Fruit fly (Drosophila melanogaster) whole organism, wandering third instar larva: ENCODE measurements around the gene gro.

Source experiments
- Abd-B ChIP-seq: fragments of >200 bp; optimal IDR thresholded peaks from 2 replicates; lab custom pipeline; 2017; ENCODE audit warnings: missing biosample characterization, missing genetic modification characterization
- CG32264 ChIP-seq: fragments of 200-800 bp; sonication (Bioruptor generic); optimal IDR thresholded peaks from 2 replicates; lab custom pipeline; 2016; ENCODE audit warnings: missing biosample characterization, missing genetic modification characterization
- CG9705 ChIP-seq: fragments of 200-800 bp; sonication (Bioruptor generic); optimal IDR thresholded peaks from 2 replicates; lab custom pipeline; 2018; ENCODE audit warnings: missing biosample characterization, mild to moderate bottlenecking, missing genetic modification characterization
- CrebA ChIP-seq: fragments of 200-800 bp; sonication (Bioruptor generic); optimal IDR thresholded peaks from 2 replicates; lab custom pipeline; 2016; ENCODE audit warnings: missing biosample characterization, mild to moderate bottlenecking, missing genetic modification characterization, borderline replicate concordance
- Dfd ChIP-seq: fragments of >200 bp; optimal IDR thresholded peaks from 2 replicates; lab custom pipeline; 2017; ENCODE audit warnings: missing biosample characterization, missing genetic modification characterization
- Dif ChIP-seq: fragments of 200-275, 200-300 bp; sonication (Bioruptor generic); optimal IDR thresholded peaks from 2 replicates; lab custom pipeline; 2018; ENCODE audit warnings: missing biosample characterization, missing genetic modification characterization; ENCODE audit not compliant: partially characterized antibody
- GATAd ChIP-seq: sonication (Bioruptor generic); optimal IDR thresholded peaks from 2 replicates; lab custom pipeline; 2016; ENCODE audit warnings: missing biosample characterization, missing genetic modification characterization
- HLH106 ChIP-seq: fragments of 200-800 bp; optimal IDR thresholded peaks from 3 replicates; lab custom pipeline; 2019; ENCODE audit warnings: missing biosample characterization, mild to moderate bottlenecking, missing genetic modification characterization, moderate library complexity
- Hnf4 ChIP-seq: fragments of 200-800 bp; sonication (Bioruptor generic); optimal IDR thresholded peaks from 2 replicates; lab custom pipeline; 2016; ENCODE audit warnings: missing biosample characterization, mild to moderate bottlenecking, missing genetic modification characterization
- Hr78 ChIP-seq: fragments of >200 bp; optimal IDR thresholded peaks from 2 replicates; lab custom pipeline; 2017; ENCODE audit warnings: missing biosample characterization, missing genetic modification characterization
- Hr83 ChIP-seq: fragments of 200-300 bp; sonication (Bioruptor generic); optimal IDR thresholded peaks from 2 replicates; lab custom pipeline; 2016; ENCODE audit warnings: missing biosample characterization, mild to moderate bottlenecking, missing genetic modification characterization, moderate library complexity; ENCODE audit not compliant: poor library complexity, severe bottlenecking
- Jra ChIP-seq: sonication (Bioruptor generic); optimal IDR thresholded peaks from 2 replicates; lab custom pipeline; 2016; ENCODE audit warnings: missing biosample characterization, missing genetic modification characterization
- Mio ChIP-seq: sonication (Bioruptor generic); optimal IDR thresholded peaks from 2 replicates; lab custom pipeline; 2016; ENCODE audit warnings: missing biosample characterization, missing genetic modification characterization
- Myc ChIP-seq: fragments of >200 bp; optimal IDR thresholded peaks from 2 replicates; lab custom pipeline; 2017
- N ChIP-seq: fragments of >200 bp; optimal IDR thresholded peaks from 2 replicates; lab custom pipeline; 2018; ENCODE audit warnings: missing biosample characterization, missing external identifiers, missing genetic modification characterization
- OdsH ChIP-seq: fragments of 200-800 bp; sonication (Bioruptor generic); optimal IDR thresholded peaks from 2 replicates; lab custom pipeline; 2016; ENCODE audit warnings: missing biosample characterization, mild to moderate bottlenecking, missing genetic modification characterization
- Rel ChIP-seq, 2 experiments: fragments of 200-800 bp; sonication (Bioruptor generic) in 1 of 2; optimal IDR thresholded peaks; 2 replicates in 1 of 2; 3 replicates in 1 of 2; lab custom pipeline; 2016 to 2019; ENCODE audit warnings: mild to moderate bottlenecking in 2 of 2, missing biosample characterization in 2 of 2, missing genetic modification characterization in 2 of 2, moderate library complexity in 1 of 2
- Sp1 ChIP-seq: fragments of 200-800 bp; sonication (Bioruptor generic); optimal IDR thresholded peaks from 3 replicates; lab custom pipeline; 2019; ENCODE audit warnings: missing biosample characterization, mild to moderate bottlenecking, missing genetic modification characterization, moderate library complexity
- Vsx2 ChIP-seq: fragments of 200-300, 225-300 bp; sonication (Bioruptor generic); optimal IDR thresholded peaks from 2 replicates; lab custom pipeline; 2018; ENCODE audit warnings: missing biosample characterization, missing genetic modification characterization; ENCODE audit not compliant: partially characterized antibody
- br ChIP-seq: fragments of 200-800 bp; sonication (Bioruptor generic); optimal IDR thresholded peaks from 2 replicates; lab custom pipeline; 2016; ENCODE audit warnings: missing biosample characterization, missing genetic modification characterization
- brk ChIP-seq: fragments of 200-800 bp; sonication (Bioruptor generic); optimal IDR thresholded peaks from 2 replicates; lab custom pipeline; 2016; ENCODE audit warnings: missing biosample characterization, mild to moderate bottlenecking, missing genetic modification characterization
- dl ChIP-seq, 2 experiments: fragments of 175-275, 200-275 bp in 1 of 2; fragments of 200-275 bp in 1 of 2; sonication (Bioruptor generic); optimal IDR thresholded peaks; lab custom pipeline; 2018; ENCODE audit warnings: mild to moderate bottlenecking in 2 of 2, missing biosample characterization in 2 of 2, missing genetic modification characterization in 2 of 2, moderate library complexity in 2 of 2; ENCODE audit not compliant: partially characterized antibody in 2 of 2, insufficient read depth in 1 of 2
- dmrt93B ChIP-seq: fragments of 200-800 bp; sonication (Bioruptor generic); optimal IDR thresholded peaks from 2 replicates; lab custom pipeline; 2018; ENCODE audit warnings: missing biosample characterization, mild to moderate bottlenecking, missing genetic modification characterization
- dsf ChIP-seq: sonication (Bioruptor generic); optimal IDR thresholded peaks from 2 replicates; lab custom pipeline; 2016; ENCODE audit warnings: missing biosample characterization, missing genetic modification characterization, borderline replicate concordance
- ey ChIP-seq: fragments of 200-800 bp; sonication (Bioruptor generic); optimal IDR thresholded peaks from 2 replicates; lab custom pipeline; 2016; ENCODE audit warnings: missing biosample characterization, missing genetic modification characterization
- foxo ChIP-seq, 2 experiments: fragments of 200-800 bp; sonication (Bioruptor generic); optimal IDR thresholded peaks; 2 replicates in 1 of 2; 3 replicates in 1 of 2; lab custom pipeline; 2016 to 2017; ENCODE audit warnings: missing biosample characterization in 2 of 2, missing genetic modification characterization in 2 of 2
- fru ChIP-seq: fragments of 200-800 bp; sonication (Bioruptor generic); optimal IDR thresholded peaks from 3 replicates; lab custom pipeline; 2016; ENCODE audit warnings: missing biosample characterization, mild to moderate bottlenecking, missing genetic modification characterization
- h ChIP-seq: fragments of 200-800 bp; sonication (Bioruptor generic); optimal IDR thresholded peaks from 3 replicates; lab custom pipeline; 2016; ENCODE audit warnings: missing biosample characterization, mild to moderate bottlenecking, missing genetic modification characterization
- jim ChIP-seq: fragments of 175-275, 200-325 bp; sonication (Bioruptor generic); optimal IDR thresholded peaks from 2 replicates; lab custom pipeline; 2016; ENCODE audit warnings: missing biosample characterization, mild to moderate bottlenecking, missing genetic modification characterization
- lola ChIP-seq: fragments of >200 bp; optimal IDR thresholded peaks from 2 replicates; lab custom pipeline; 2017; ENCODE audit warnings: missing biosample characterization, missing genetic modification characterization
- pan ChIP-seq: fragments of >200 bp; optimal IDR thresholded peaks from 2 replicates; lab custom pipeline; 2017
- psq ChIP-seq: fragments of 200-800 bp; sonication (Bioruptor generic); optimal IDR thresholded peaks from 3 replicates; lab custom pipeline; 2017; ENCODE audit warnings: missing biosample characterization, mild to moderate bottlenecking, missing genetic modification characterization, moderate library complexity
- rgr ChIP-seq: fragments of 200-800 bp; sonication (Bioruptor generic); optimal IDR thresholded peaks from 3 replicates; lab custom pipeline; 2016; ENCODE audit warnings: missing biosample characterization, mild to moderate bottlenecking, missing genetic modification characterization
- sage ChIP-seq: fragments of 200-800 bp; sonication (Bioruptor generic); optimal IDR thresholded peaks from 2 replicates; lab custom pipeline; 2016; ENCODE audit warnings: missing biosample characterization, mild to moderate bottlenecking, missing genetic modification characterization
- sv ChIP-seq: fragments of 200-800 bp; sonication (Bioruptor generic); optimal IDR thresholded peaks from 3 replicates; lab custom pipeline; 2016; ENCODE audit warnings: missing biosample characterization, missing genetic modification characterization
- tai ChIP-seq: sonication (Bioruptor generic); optimal IDR thresholded peaks from 2 replicates; lab custom pipeline; 2016; ENCODE audit warnings: missing biosample characterization, missing genetic modification characterization
- usp ChIP-seq: fragments of >200 bp; optimal IDR thresholded peaks from 2 replicates; lab custom pipeline; 2017; ENCODE audit warnings: missing biosample characterization, missing genetic modification characterization
- woc ChIP-seq: sonication (Bioruptor generic); optimal IDR thresholded peaks from 2 replicates; lab custom pipeline; 2016; ENCODE audit warnings: missing biosample characterization, mild to moderate bottlenecking, missing genetic modification characterization

Gene gro

dm6 chr3R:26052150-26052908 is 10.8 kb downstream of the gro start, which contains the start of the genes Exo84 and Vps2:
Exo84 (minus strand) TSS chr3R:26052257.
Vps2 (plus strand) TSS chr3R:26052821.
- TF ChIP-seq Hr83 = no peak
- no peak for TF ChIP-seq Hnf4 (GFP tag; lab: Kevin White, UChicago)
- no peak for TF ChIP-seq usp (GFP tag; lab: Kevin White, UChicago)
- peak; percentile 21 for TF ChIP-seq psq (GFP tag; lab: Kevin White, UChicago)
- no peak for TF ChIP-seq CG32264 (GFP tag; lab: Kevin White, UChicago)
- TF ChIP-seq rgr (GFP tag; lab: Kevin White, UChicago) = peak; percentile 75
- peak in 1 of 2 experiments; percentile 47 for TF ChIP-seq foxo (GFP tag; optimal IDR thresholded peaks at IDR 0.05; lab: Kevin White, UChicago)
- no peak for TF ChIP-seq Abd-B
- TF ChIP-seq Rel (GFP tag; optimal IDR thresholded peaks at IDR 0.05; lab: Kevin White, UChicago) = no peak
- no peak for TF ChIP-seq Rel (tag; optimal IDR thresholded peaks at IDR 0.05; lab: Kevin White, UChicago)
- TF ChIP-seq Vsx2 (GFP tag; lab: Kevin White, UChicago) = no peak
- no peak for TF ChIP-seq sage (GFP tag; lab: Kevin White, UChicago)
- TF ChIP-seq fru (GFP tag; lab: Kevin White, UChicago) = no peak
- TF ChIP-seq HLH106 (tag; lab: Kevin White, UChicago) = peak; percentile 63
- peak; percentile 15 for TF ChIP-seq Hr78
- no peak for TF ChIP-seq N (GFP tag; lab: Kevin White, UChicago)
- no peak for TF ChIP-seq Dif (GFP tag; lab: Kevin White, UChicago)
- TF ChIP-seq Mio (GFP tag; lab: Kevin White, UChicago) = no peak
- TF ChIP-seq h (GFP tag; lab: Kevin White, UChicago) = no peak
- TF ChIP-seq ey (GFP tag; lab: Kevin White, UChicago) = peak; percentile 7
- TF ChIP-seq Myc = no peak
- peak; percentile 19 for TF ChIP-seq CG9705 (GFP tag; lab: Kevin White, UChicago)
- no peak for TF ChIP-seq pan (lab: Kevin White, UChicago)
- TF ChIP-seq dsf = no peak
- no peak for TF ChIP-seq dl (GFP tag; optimal IDR thresholded peaks at IDR 0.05; lab: Kevin White, UChicago; ENCODE audit: insufficient read depth in 1 of 2, partially characterized antibody in 2 of 2)
- TF ChIP-seq sv (GFP tag; lab: Kevin White, UChicago) = peak; percentile 41
- peak; percentile 0 for TF ChIP-seq Jra (GFP tag; lab: Kevin White, UChicago)
- TF ChIP-seq br (GFP tag; lab: Kevin White, UChicago) = no peak
- no peak for TF ChIP-seq Dfd
- peak; percentile 55 for TF ChIP-seq dmrt93B (GFP tag; lab: Kevin White, UChicago)
- no peak for TF ChIP-seq tai (GFP tag; lab: Kevin White, UChicago)
- no peak for TF ChIP-seq GATAd (GFP tag; lab: Kevin White, UChicago)
- peak; percentile 84 for TF ChIP-seq woc (GFP tag; lab: Kevin White, UChicago)
- TF ChIP-seq Sp1 = peak; percentile 32
- TF ChIP-seq jim = no peak
- TF ChIP-seq brk (GFP tag; lab: Kevin White, UChicago) = no peak
- TF ChIP-seq lola = no peak
- TF ChIP-seq CrebA = no peak
- TF ChIP-seq OdsH (GFP tag; lab: Kevin White, UChicago) = peak; percentile 11

dm6 chr3R:26055214-26055632 is 13.7 kb downstream of the gro start, which contains the start of gene Cmpk:
Cmpk (minus strand) TSS chr3R:26055438.
- peak; percentile 50 for TF ChIP-seq ey (GFP tag; lab: Kevin White, UChicago)
- peak; percentile 74 for TF ChIP-seq dmrt93B (GFP tag; lab: Kevin White, UChicago)
- TF ChIP-seq Sp1 = peak; percentile 88
- peak; percentile 72 for TF ChIP-seq fru (GFP tag; lab: Kevin White, UChicago)
- TF ChIP-seq Abd-B = no peak
- no peak for TF ChIP-seq tai (GFP tag; lab: Kevin White, UChicago)
- no peak for TF ChIP-seq Rel (GFP tag; optimal IDR thresholded peaks at IDR 0.05; lab: Kevin White, UChicago)
- TF ChIP-seq Rel (tag; optimal IDR thresholded peaks at IDR 0.05; lab: Kevin White, UChicago) = peak; percentile 72
- TF ChIP-seq Hr78 = no peak
- no peak for TF ChIP-seq Dfd
- TF ChIP-seq Mio (GFP tag; lab: Kevin White, UChicago) = peak; percentile 10
- peak; percentile 41 for TF ChIP-seq Jra (GFP tag; lab: Kevin White, UChicago)
- peak; percentile 77 for TF ChIP-seq HLH106 (tag; lab: Kevin White, UChicago)
- TF ChIP-seq N (GFP tag; lab: Kevin White, UChicago) = no peak
- TF ChIP-seq br (GFP tag; lab: Kevin White, UChicago) = peak; percentile 82
- peak; percentile 61 for TF ChIP-seq Dif (GFP tag; lab: Kevin White, UChicago)
- no peak for TF ChIP-seq usp (GFP tag; lab: Kevin White, UChicago)
- TF ChIP-seq rgr (GFP tag; lab: Kevin White, UChicago) = peak; percentile 92
- TF ChIP-seq sv (GFP tag; lab: Kevin White, UChicago) = peak; percentile 33
- TF ChIP-seq Hnf4 (GFP tag; lab: Kevin White, UChicago) = no peak
- peak; percentile 90 for TF ChIP-seq sage (GFP tag; lab: Kevin White, UChicago)
- TF ChIP-seq OdsH (GFP tag; lab: Kevin White, UChicago) = peak; percentile 77
- peak; percentile 97 for TF ChIP-seq Hr83
- TF ChIP-seq Myc = peak; percentile 8
- TF ChIP-seq CG32264 (GFP tag; lab: Kevin White, UChicago) = peak; percentile 44
- TF ChIP-seq dsf = peak; percentile 0
- TF ChIP-seq woc (GFP tag; lab: Kevin White, UChicago) = peak; percentile 44
- TF ChIP-seq jim = no peak
- TF ChIP-seq foxo (GFP tag; optimal IDR thresholded peaks at IDR 0.05; lab: Kevin White, UChicago) = peak; percentile 36 to 81
- peak; percentile 91 for TF ChIP-seq CG9705 (GFP tag; lab: Kevin White, UChicago)
- peak; percentile 86 for TF ChIP-seq h (GFP tag; lab: Kevin White, UChicago)
- TF ChIP-seq psq (GFP tag; lab: Kevin White, UChicago) = peak; percentile 58
- no peak for TF ChIP-seq pan (lab: Kevin White, UChicago)
- TF ChIP-seq CrebA = no peak
- TF ChIP-seq brk (GFP tag; lab: Kevin White, UChicago) = no peak
- no peak for TF ChIP-seq dl (GFP tag; optimal IDR thresholded peaks at IDR 0.05; lab: Kevin White, UChicago; ENCODE audit: insufficient read depth in 1 of 2, partially characterized antibody in 2 of 2)
- TF ChIP-seq, all 38 proteins: peak for 23
